Worm (Caenorhabditis elegans) whole organism, L2 larva: Measurements from ENCODE around the gene C06E2.5.

Experiments
- ceh-82 ChIP-seq: fragments of 150-350 bp; optimal IDR thresholded peaks from 2 replicates; lab custom pipeline; 2014; ENCODE audit warnings: missing biosample characterization, missing genetic modification characterization
- dmd-4 ChIP-seq: sonication (generic microtip); optimal IDR thresholded peaks from 2 replicates; lab custom pipeline; 2017; ENCODE audit warnings: missing biosample characterization, missing genetic modification characterization
- mab-5 ChIP-seq: fragments of 150-350 bp; optimal IDR thresholded peaks from 2 replicates; lab custom pipeline; 2014; ENCODE audit warnings: missing biosample characterization, missing genetic modification characterization
- nhr-21 ChIP-seq: fragments of 150-350 bp; optimal IDR thresholded peaks from 2 replicates; lab custom pipeline; 2014; ENCODE audit warnings: missing biosample characterization, missing genetic modification characterization
- nhr-23 ChIP-seq: fragments of 150-350 bp; optimal IDR thresholded peaks from 2 replicates; lab custom pipeline; 2014; ENCODE audit warnings: missing biosample characterization, missing genetic modification reagents, missing genetic modification characterization
- skn-1 ChIP-seq: sonication (generic microtip); optimal IDR thresholded peaks from 2 replicates; lab custom pipeline; 2017; ENCODE audit warnings: missing biosample characterization, missing genetic modification characterization
- snpc-4 ChIP-seq: fragments of 150-350 bp; optimal IDR thresholded peaks from 2 replicates; lab custom pipeline; 2014; ENCODE audit warnings: missing biosample characterization, missing genetic modification characterization
- unc-62 ChIP-seq: fragments of 150-350 bp; optimal IDR thresholded peaks from 2 replicates; lab custom pipeline; 2014; ENCODE audit warnings: missing biosample characterization, missing genetic modification reagents, missing genetic modification characterization
- ztf-11 ChIP-seq: sonication (generic microtip); optimal IDR thresholded peaks from 2 replicates; lab custom pipeline; 2017; ENCODE audit warnings: missing biosample characterization, missing genetic modification characterization

ce11 chrX:8838176-8838575, 19.6 kb downstream of the C06E2.5 start:
- TF ChIP-seq ceh-82 = no peak
- no peak for TF ChIP-seq ztf-11 (tag; lab: Kevin White, UChicago)
- TF ChIP-seq snpc-4 (tag; lab: Kevin White, UChicago) = no peak
- no peak for TF ChIP-seq skn-1 (tag; lab: Kevin White, UChicago)
- no peak for TF ChIP-seq nhr-21 (tag; lab: Kevin White, UChicago)
- no peak for TF ChIP-seq mab-5 (tag; lab: Kevin White, UChicago)
- no peak for TF ChIP-seq dmd-4
- TF ChIP-seq nhr-23 = no peak
- TF ChIP-seq unc-62 = no peak
